Worm (Caenorhabditis elegans) whole organism, young adult: ENCODE data around the gene fbxb-9.

ENCODE experiments used
- C06A6.2 ChIP-seq: fragments of 200-800 bp; sonication (Bioruptor generic); conservative IDR thresholded peaks from 2 replicates; pipeline ENCODE4 v1.3.6; 2022; ENCODE audit warnings: missing genetic modification characterization, missing compliant biosample characterization
- D2030.7 ChIP-seq: fragments of 200-800 bp; sonication (Bioruptor generic); IDR thresholded peaks from 2 replicates; pipeline ENCODE4 v1.3.6; 2022; ENCODE audit warnings: missing genetic modification reagents, missing genetic modification characterization, missing compliant biosample characterization
- F49E8.2 ChIP-seq: sonication (generic microtip); optimal IDR thresholded peaks from 3 replicates; lab custom pipeline; 2017; ENCODE audit warnings: missing genetic modification characterization, mild to moderate bottlenecking, missing compliant biosample characterization, antibody characterized with exemption, moderate library complexity; ENCODE audit not compliant: insufficient read depth
- F55B11.4 ChIP-seq: sonication (generic microtip); optimal IDR thresholded peaks from 2 replicates; lab custom pipeline; 2016; ENCODE audit warnings: missing compliant biosample characterization, missing genetic modification characterization, borderline replicate concordance; ENCODE audit not compliant: insufficient read depth
- K12H6.12 ChIP-seq: fragments of 200-800 bp; sonication (Bioruptor generic); optimal IDR thresholded peaks from 2 replicates; lab custom pipeline; 2018; ENCODE audit warnings: mild to moderate bottlenecking, missing genetic modification characterization, missing compliant biosample characterization
- Y53G8AR.9 ChIP-seq: fragments of 200-800 bp; sonication (Bioruptor generic); conservative IDR thresholded peaks from 2 replicates; pipeline ENCODE4 v1.3.6; 2022; ENCODE audit warnings: missing genetic modification reagents, missing genetic modification characterization, missing compliant biosample characterization
- akir-1 ChIP-seq: fragments of 200-800 bp; sonication (Bioruptor generic); optimal IDR thresholded peaks from 2 replicates; lab custom pipeline; 2018; ENCODE audit warnings: mild to moderate bottlenecking, missing genetic modification characterization, moderate library complexity, missing compliant biosample characterization
- aptf-2 ChIP-seq: fragments of 200-800 bp; sonication (Bioruptor generic); conservative IDR thresholded peaks from 2 replicates; pipeline ENCODE4 v1.3.6; 2022; ENCODE audit warnings: missing genetic modification reagents, missing genetic modification characterization, missing compliant biosample characterization
- aptf-3 ChIP-seq: fragments of 200-800 bp; sonication (Bioruptor generic); IDR thresholded peaks from 2 replicates; pipeline ENCODE4 v1.3.6; 2022; ENCODE audit warnings: missing genetic modification characterization, missing compliant biosample characterization
- attf-5 ChIP-seq: fragments of 200-800 bp; sonication (Bioruptor generic); optimal IDR thresholded peaks from 2 replicates; lab custom pipeline; 2018; ENCODE audit warnings: mild to moderate bottlenecking, missing genetic modification characterization, missing compliant biosample characterization
- ccch-3 ChIP-seq: fragments of 200-800 bp; sonication (Bioruptor generic); optimal IDR thresholded peaks from 2 replicates; lab custom pipeline; 2018; ENCODE audit warnings: mild to moderate bottlenecking, missing genetic modification characterization, missing compliant biosample characterization
- cebp-1 ChIP-seq, 2 experiments: fragments of 200-800 bp in 1 of 2; sonication (Bioruptor generic) in 1 of 2; sonication (generic microtip) in 1 of 2; IDR thresholded peaks in 1 of 2; optimal IDR thresholded peaks in 1 of 2; 2 replicates each; pipeline versions ENCODE4 v1.3.6 to Lab custom; 2017 to 2022; ENCODE audit warnings: missing compliant biosample characterization in 2 of 2, missing genetic modification characterization in 2 of 2, mild to moderate bottlenecking in 1 of 2, missing genetic modification reagents in 1 of 2, moderate library complexity in 1 of 2
- cebp-2 ChIP-seq: fragments of 200-800 bp; sonication (Bioruptor generic); IDR thresholded peaks from 2 replicates; pipeline ENCODE4 v1.3.6; 2022; ENCODE audit warnings: missing genetic modification characterization, missing compliant biosample characterization
- ceh-27 ChIP-seq: fragments of 200-800 bp; sonication (Bioruptor generic); optimal IDR thresholded peaks from 2 replicates; lab custom pipeline; 2018; ENCODE audit warnings: mild to moderate bottlenecking, missing genetic modification characterization, moderate library complexity, missing compliant biosample characterization
- ceh-91 ChIP-seq: fragments of 200-800 bp; sonication (Bioruptor generic); IDR thresholded peaks from 2 replicates; pipeline ENCODE4 v1.3.6; 2022; ENCODE audit warnings: missing genetic modification reagents, missing genetic modification characterization, missing compliant biosample characterization
- chd-7 ChIP-seq: sonication (generic microtip); optimal IDR thresholded peaks from 2 replicates; lab custom pipeline; 2016; ENCODE audit warnings: mild to moderate bottlenecking, missing genetic modification characterization, moderate library complexity, missing compliant biosample characterization
- dox-1 ChIP-seq: fragments of 200-800 bp; sonication (Bioruptor generic); IDR thresholded peaks from 2 replicates; pipeline ENCODE4 v1.3.6; 2022; ENCODE audit warnings: missing genetic modification reagents, missing genetic modification characterization, missing compliant biosample characterization
- egl-44 ChIP-seq: fragments of 200-800 bp; sonication (Bioruptor generic); IDR thresholded peaks from 2 replicates; pipeline ENCODE4 v1.3.6; 2022; ENCODE audit warnings: missing genetic modification reagents, missing genetic modification characterization, missing compliant biosample characterization
- egrh-3 ChIP-seq: fragments of 200-800 bp; sonication (Bioruptor generic); IDR thresholded peaks from 2 replicates; pipeline ENCODE4 v1.3.6; 2022; ENCODE audit warnings: missing genetic modification reagents, missing genetic modification characterization, missing compliant biosample characterization
- gei-17 ChIP-seq: fragments of 200-800 bp; sonication (Bioruptor generic); optimal IDR thresholded peaks from 2 replicates; lab custom pipeline; 2018; ENCODE audit warnings: mild to moderate bottlenecking, missing genetic modification characterization, missing compliant biosample characterization
- hmg-1.2 ChIP-seq: fragments of 200-800 bp; sonication (Bioruptor generic); IDR thresholded peaks from 2 replicates; pipeline ENCODE4 v1.3.6; 2022; ENCODE audit warnings: missing genetic modification reagents, missing genetic modification characterization, missing compliant biosample characterization
- hrde-1 ChIP-seq: sonication (generic microtip); optimal IDR thresholded peaks from 2 replicates; lab custom pipeline; 2016; ENCODE audit warnings: missing genetic modification characterization, mild to moderate bottlenecking, missing compliant biosample characterization, moderate library complexity, missing genotype, missing genetic modification reagents, borderline replicate concordance
- lag-1 ChIP-seq: fragments of 200-800 bp; sonication (Bioruptor generic); IDR thresholded peaks from 2 replicates; pipeline ENCODE4 v1.3.6; 2022; ENCODE audit warnings: missing genetic modification reagents, missing genetic modification characterization, missing compliant biosample characterization
- let-607 ChIP-seq, 2 experiments: fragments of 200-800 bp in 1 of 2; sonication (Bioruptor generic) in 1 of 2; sonication (generic microtip) in 1 of 2; optimal IDR thresholded peaks; 2 replicates each; lab custom pipeline; 2016 to 2018; ENCODE audit warnings: mild to moderate bottlenecking in 2 of 2, missing compliant biosample characterization in 2 of 2, missing genetic modification characterization in 2 of 2, moderate library complexity in 2 of 2, missing genotype in 1 of 2
- lin-40 ChIP-seq: sonication (generic microtip); optimal IDR thresholded peaks from 2 replicates; lab custom pipeline; 2016; ENCODE audit warnings: missing genetic modification characterization, mild to moderate bottlenecking, missing compliant biosample characterization, missing genotype, missing genetic modification reagents
- lin-54 ChIP-seq: fragments of 200-800 bp; sonication (Bioruptor generic); optimal IDR thresholded peaks from 2 replicates; lab custom pipeline; 2018; ENCODE audit warnings: mild to moderate bottlenecking, missing genetic modification characterization, missing compliant biosample characterization
- lir-1 ChIP-seq: fragments of 200-800 bp; sonication (Bioruptor generic); conservative IDR thresholded peaks from 2 replicates; pipeline ENCODE4 v1.3.6; 2022; ENCODE audit warnings: missing genetic modification reagents, missing genetic modification characterization, missing compliant biosample characterization
- lsl-1 ChIP-seq: fragments of 200-800 bp; sonication (Bioruptor generic); optimal IDR thresholded peaks from 2 replicates; lab custom pipeline; 2018; ENCODE audit warnings: mild to moderate bottlenecking, missing genetic modification characterization, moderate library complexity, missing compliant biosample characterization
- madf-10 ChIP-seq: sonication (generic microtip); optimal IDR thresholded peaks from 2 replicates; lab custom pipeline; 2016; ENCODE audit warnings: mild to moderate bottlenecking, missing genetic modification characterization, missing compliant biosample characterization
- madf-3 ChIP-seq: fragments of 200-800 bp; sonication (Bioruptor generic); IDR thresholded peaks from 2 replicates; pipeline ENCODE4 v1.3.6; 2022; ENCODE audit warnings: missing genetic modification reagents, missing genetic modification characterization, missing compliant biosample characterization
- madf-6 ChIP-seq: fragments of 200-800 bp; sonication (Bioruptor generic); IDR thresholded peaks from 2 replicates; pipeline ENCODE4 v1.3.6; 2022; ENCODE audit warnings: missing genetic modification reagents, missing genetic modification characterization, missing compliant biosample characterization
- madf-8 ChIP-seq: fragments of 200-800 bp; sonication (Bioruptor generic); conservative IDR thresholded peaks from 2 replicates; pipeline ENCODE4 v1.3.6; 2022; ENCODE audit warnings: missing genetic modification reagents, missing genetic modification characterization, missing compliant biosample characterization
- mxl-1 ChIP-seq: sonication (generic microtip); optimal IDR thresholded peaks from 2 replicates; lab custom pipeline; 2016; ENCODE audit warnings: missing genetic modification characterization, missing compliant biosample characterization
- nfya-1 ChIP-seq: sonication (generic microtip); optimal IDR thresholded peaks from 2 replicates; lab custom pipeline; 2017; ENCODE audit warnings: antibody characterized with exemption, missing compliant biosample characterization, missing genetic modification characterization, borderline replicate concordance; ENCODE audit not compliant: insufficient read depth
- nfyb-1 ChIP-seq: fragments of 200-800 bp; sonication (Bioruptor generic); IDR thresholded peaks from 2 replicates; pipeline ENCODE4 v1.3.6; 2022; ENCODE audit warnings: missing genetic modification reagents, missing genetic modification characterization, missing compliant biosample characterization
- nhr-27 ChIP-seq: fragments of 200-800 bp; sonication (Bioruptor generic); optimal IDR thresholded peaks from 2 replicates; lab custom pipeline; 2018; ENCODE audit warnings: mild to moderate bottlenecking, missing genetic modification characterization, moderate library complexity, missing compliant biosample characterization
- nhr-80 ChIP-seq: sonication (generic microtip); optimal IDR thresholded peaks from 2 replicates; lab custom pipeline; 2016; ENCODE audit warnings: missing genetic modification characterization, missing compliant biosample characterization
- pbrm-1 ChIP-seq: fragments of 200-800 bp; sonication (Bioruptor generic); IDR thresholded peaks from 2 replicates; pipeline ENCODE4 v1.3.6; 2022; ENCODE audit warnings: missing genetic modification reagents, missing genetic modification characterization, missing compliant biosample characterization
- rcor-1 ChIP-seq: fragments of 200-800 bp; sonication (Bioruptor generic); IDR thresholded peaks from 2 replicates; pipeline ENCODE4 v1.3.6; 2022; ENCODE audit warnings: missing genetic modification reagents, missing genetic modification characterization, missing compliant biosample characterization
- rec-8 ChIP-seq, 2 experiments: sonication (generic microtip); optimal IDR thresholded peaks; 2 replicates each; lab custom pipeline; 2016; ENCODE audit warnings: mild to moderate bottlenecking in 2 of 2, missing genetic modification characterization in 2 of 2, missing genetic modification reagents in 2 of 2, missing genotype in 2 of 2, missing biosample characterization in 1 of 2, missing compliant biosample characterization in 1 of 2, moderate library complexity in 1 of 2
- snpc-1.3 ChIP-seq: sonication (generic microtip); optimal IDR thresholded peaks from 2 replicates; lab custom pipeline; 2017; ENCODE audit warnings: missing genetic modification characterization, mild to moderate bottlenecking, missing compliant biosample characterization, antibody characterized with exemption, moderate library complexity, missing genotype, missing genetic modification reagents; ENCODE audit not compliant: insufficient read depth
- tlf-1 ChIP-seq: fragments of 200-800 bp; sonication (Bioruptor generic); optimal IDR thresholded peaks from 2 replicates; lab custom pipeline; 2018; ENCODE audit warnings: mild to moderate bottlenecking, missing genetic modification characterization, missing compliant biosample characterization
- xnd-1 ChIP-seq: sonication (generic microtip); optimal IDR thresholded peaks from 2 replicates; lab custom pipeline; 2016; ENCODE audit warnings: missing genotype, missing genetic modification reagents, missing genetic modification characterization, missing compliant biosample characterization
- ztf-26 ChIP-seq: sonication (generic microtip); optimal IDR thresholded peaks from 2 replicates; lab custom pipeline; 2017; ENCODE audit warnings: missing genetic modification characterization, missing compliant biosample characterization
- ztf-6 ChIP-seq: fragments of 200-800 bp; sonication (Bioruptor generic); IDR thresholded peaks from 2 replicates; pipeline ENCODE4 v1.3.6; 2022; ENCODE audit warnings: missing genetic modification reagents, missing genetic modification characterization, missing compliant biosample characterization

Gene fbxb-9

ce11 chrIV:11126004-11126027, 36.5 kb downstream of the fbxb-9 start, which contains the start of gene swsn-4:
Gene swsn-4 (plus strand): TSS chrIV:11126024.
- TF ChIP-seq akir-1 (GFP tag; lab: Kevin White, UChicago): no peak
- TF ChIP-seq tlf-1 (GFP tag; lab: Kevin White, UChicago): no peak
- no peak for TF ChIP-seq dox-1 (GFP tag; lab: Robert Waterston, UW)
- TF ChIP-seq hrde-1 (tag; lab: Kevin White, UChicago): no peak
- no peak for TF ChIP-seq ztf-26 (tag; lab: Kevin White, UChicago)
- no peak for TF ChIP-seq Y53G8AR.9 (GFP tag; lab: Robert Waterston, UW)
- no peak for TF ChIP-seq lin-40 (tag; lab: Kevin White, UChicago)
- TF ChIP-seq madf-10 (tag; lab: Kevin White, UChicago): no peak
- TF ChIP-seq nhr-27 (tag; lab: Kevin White, UChicago): no peak
- no peak for TF ChIP-seq rec-8 (tag; optimal IDR thresholded peaks at IDR 0.05; lab: Kevin White, UChicago)
- TF ChIP-seq lir-1 (GFP tag; lab: Robert Waterston, UW): no peak
- TF ChIP-seq attf-5: no peak
- no peak for TF ChIP-seq pbrm-1 (GFP tag; lab: Robert Waterston, UW)
- TF ChIP-seq ztf-6 (GFP tag; lab: Robert Waterston, UW): no peak
- no peak for TF ChIP-seq ceh-27
- TF ChIP-seq K12H6.12: no peak
- TF ChIP-seq nhr-80: no peak
- no peak for TF ChIP-seq aptf-2 (GFP tag; lab: Robert Waterston, UW)

- TF ChIP-seq lin-54 (GFP tag; lab: Kevin White, UChicago) (peak; percentile 11), C06A6.2 (GFP tag; lab: Robert Waterston, UW) (no peak), lag-1 (no peak), gei-17 (no peak), ceh-27 (no peak), aptf-3 (no peak)
These were observed 36.7 kb downstream of the fbxb-9 start for ce11 chrIV:11125604-11126003.

ce11 chrIV:11125200-11125599, 37.2 kb downstream of the fbxb-9 start:
- peak; percentile 100 for TF ChIP-seq hmg-1.2 (GFP tag; lab: Robert Waterston, UW)
- TF ChIP-seq nfyb-1 (GFP tag; lab: Robert Waterston, UW): peak; percentile 95
- TF ChIP-seq cebp-2 (GFP tag; lab: Robert Waterston, UW): no peak
- TF ChIP-seq D2030.7 (GFP tag; lab: Robert Waterston, UW): no peak
- no peak for TF ChIP-seq madf-3 (GFP tag; lab: Robert Waterston, UW)
- no peak for TF ChIP-seq ccch-3 (GFP tag; lab: Kevin White, UChicago)
- TF ChIP-seq F49E8.2 (tag; lab: Kevin White, UChicago): no peak
- no peak for TF ChIP-seq chd-7 (tag; lab: Kevin White, UChicago)
- TF ChIP-seq let-607 (tag; optimal IDR thresholded peaks at IDR 0.05; lab: Kevin White, UChicago): peak in 1 of 2 experiments; percentile 48
- no peak for TF ChIP-seq nfya-1 (tag; lab: Kevin White, UChicago)
- no peak for TF ChIP-seq egl-44 (GFP tag; lab: Robert Waterston, UW)
- TF ChIP-seq cebp-1 (GFP tag; IDR thresholded peaks at IDR 0.05; lab: Robert Waterston, UW): no peak
- TF ChIP-seq cebp-1 (tag; optimal IDR thresholded peaks at IDR 0.05; lab: Kevin White, UChicago): peak; percentile 31

- TF ChIP-seq F55B11.4: no peak
- peak; percentile 94 for TF ChIP-seq lsl-1 (GFP tag; lab: Kevin White, UChicago)
- no peak for TF ChIP-seq rcor-1
- peak; percentile 2 for TF ChIP-seq lin-54 (GFP tag; lab: Kevin White, UChicago)
- TF ChIP-seq D2030.7 (GFP tag; lab: Robert Waterston, UW): 0 out of 2 replicates have a peak, but pooled peaks have one; percentile 18
- no peak for TF ChIP-seq nfyb-1 (GFP tag; lab: Robert Waterston, UW)
- TF ChIP-seq snpc-1.3 (tag; lab: Kevin White, UChicago): no peak
- TF ChIP-seq madf-8: peak; percentile 48
- no peak for TF ChIP-seq egrh-3 (GFP tag; lab: Robert Waterston, UW)
- peak; percentile 83 for TF ChIP-seq xnd-1 (tag; lab: Kevin White, UChicago)
- 0 out of 2 replicates have a peak, but pooled peaks have one; percentile 36 for TF ChIP-seq ceh-91 (GFP tag; lab: Robert Waterston, UW)
- no peak for TF ChIP-seq mxl-1 (tag; lab: Kevin White, UChicago)
- peak; percentile 90 for TF ChIP-seq madf-6
These were observed 37.7 kb downstream of the fbxb-9 start, which contains the start of gene spo-11 for ce11 chrIV:11124674-11125073. Gene spo-11 (minus strand): TSS chrIV:11124862.
